In the genomic region with DNA sequence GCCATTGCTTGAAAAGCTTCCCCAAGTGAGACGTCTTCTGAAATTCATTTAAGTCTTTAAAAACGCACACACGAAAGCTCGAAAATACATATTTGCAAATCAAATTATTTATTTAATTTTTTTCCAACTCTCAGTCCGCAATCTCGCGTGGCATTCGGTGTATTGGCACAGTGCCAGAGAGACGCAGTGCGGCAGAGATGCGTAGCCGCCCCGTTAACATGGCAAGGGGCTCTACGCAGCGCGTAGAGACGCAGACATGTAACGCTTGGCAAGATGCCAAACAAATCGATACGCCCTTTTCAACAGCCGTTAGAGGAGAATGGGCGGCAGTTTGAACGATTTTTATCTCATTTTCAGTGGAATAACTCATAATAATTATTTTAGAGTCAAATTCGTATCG, we compare ENCODE assay signal across 3 worm cellular contexts.
A peak's percentile ranks its signal among the peaks of the same experiment; 100 is the strongest.
TF ChIP-seq lines count a peak whose summit lies in the region.

A gene (minus strand): TSS at position 37 of the 400 bp plus-strand sequence.
A gene (plus strand): TSS at position 383 of the 400 bp plus-strand sequence.

TF ChIP-seq in whole organism, L1 larva, 84 proteins besides CTCF, POLR2A, EP300 and RAD21 (continued from another document and continues in another):
- TF ChIP-seq ceh-63 (GFP tag; optimal IDR thresholded peaks at IDR 0.05; lab: Kevin White, UChicago) (peak; percentile 56), pqm-1 (tag; optimal IDR thresholded peaks at IDR 0.05; lab: Kevin White, UChicago) (peak; percentile 27), unc-30 (tag; optimal IDR thresholded peaks at IDR 0.05; lab: Kevin White, UChicago) (peak; percentile 55), hpl-2 (GFP tag; optimal IDR thresholded peaks at IDR 0.05; lab: Kevin White, UChicago) (peak; percentile 95), swsn-7 (tag; optimal IDR thresholded peaks at IDR 0.05; lab: Kevin White, UChicago) (peak; percentile 99), hlh-4 (tag; optimal IDR thresholded peaks at IDR 0.05; lab: Kevin White, UChicago) (peak; percentile 53), sptf-1 (tag; optimal IDR thresholded peaks at IDR 0.05; lab: Kevin White, UChicago) (no peak), ceh-8 (GFP tag; optimal IDR thresholded peaks at IDR 0.05; lab: Kevin White, UChicago) (peak; percentile 96), Y116A8C.19 (tag; optimal IDR thresholded peaks at IDR 0.05; lab: Kevin White, UChicago; ENCODE audit: borderline replicate concordance) (peak; percentile 51), mab-9 (GFP tag; IDR thresholded peaks at IDR 0.05; lab: Robert Waterston, UW) (peak; percentile 98), fkh-4 (tag; optimal IDR thresholded peaks at IDR 0.05; lab: Kevin White, UChicago; ENCODE audit: borderline replicate concordance) (peak; percentile 88), nhr-28 (tag; optimal IDR thresholded peaks at IDR 0.05; lab: Kevin White, UChicago) (peak; percentile 81), skn-1 (tag; optimal IDR thresholded peaks at IDR 0.05; lab: Kevin White, UChicago) (peak; percentile 94), grh-1 (GFP tag; IDR thresholded peaks at IDR 0.05; lab: Robert Waterston, UW) (peak; percentile 98), nhr-84 (tag; optimal IDR thresholded peaks at IDR 0.05; lab: Kevin White, UChicago) (peak; percentile 1), nhr-19 (GFP tag; conservative IDR thresholded peaks at IDR 0.05; lab: Robert Waterston, UW) (peak; percentile 99), elt-2 (tag; optimal IDR thresholded peaks at IDR 0.05; lab: Kevin White, UChicago) (peak; percentile 98), aly-2 (tag; optimal IDR thresholded peaks at IDR 0.05; lab: Kevin White, UChicago) (peak; percentile 95), fos-1 (tag; optimal IDR thresholded peaks at IDR 0.05; lab: Kevin White, UChicago) (peak; percentile 94), rnt-1 (tag; optimal IDR thresholded peaks at IDR 0.05; lab: Kevin White, UChicago) (peak; percentile 98), nhr-20 (tag; optimal IDR thresholded peaks at IDR 0.05; lab: Kevin White, UChicago) (peak; percentile 99), blmp-1 (tag; optimal IDR thresholded peaks at IDR 0.05; lab: Kevin White, UChicago) (no peak), C16A3.4 (tag; optimal IDR thresholded peaks at IDR 0.05; lab: Kevin White, UChicago) (peak; percentile 98), lin-13 (GFP tag; optimal IDR thresholded peaks at IDR 0.05; lab: Kevin White, UChicago) (peak; percentile 99), pag-3 (tag; optimal IDR thresholded peaks at IDR 0.05; lab: Kevin White, UChicago; ENCODE audit: borderline replicate concordance, insufficient read depth) (peak; percentile 38), ceh-88 (GFP tag; IDR thresholded peaks at IDR 0.05; lab: Robert Waterston, UW) (peak; percentile 95), efl-1 (optimal IDR thresholded peaks at IDR 0.05; lab: Kevin White, UChicago) (peak; percentile 95 to 96), efl-1 (GFP tag; optimal IDR thresholded peaks at IDR 0.05 in 1 of 2; lab: Kevin White, UChicago) (peak; percentile 89 to 99), unc-98 (GFP tag; IDR thresholded peaks at IDR 0.05; lab: Robert Waterston, UW) (peak; percentile 95), snpc-4 (tag; optimal IDR thresholded peaks at IDR 0.05; lab: Kevin White, UChicago) (peak; percentile 91), mdl-1 (tag; optimal IDR thresholded peaks at IDR 0.05; lab: Kevin White, UChicago) (peak in 1 of 2 experiments; percentile 90), lsy-2 (tag; optimal IDR thresholded peaks at IDR 0.05; lab: Kevin White, UChicago) (peak; percentile 97), jun-1 (tag; optimal IDR thresholded peaks at IDR 0.05; lab: Kevin White, UChicago) (peak; percentile 98), F16B12.6 (tag; optimal IDR thresholded peaks at IDR 0.05; lab: Kevin White, UChicago) (peak; percentile 100), lin-14 (GFP tag; optimal IDR thresholded peaks at IDR 0.05; lab: Kevin White, UChicago) (peak; percentile 99), lin-39 (tag; optimal IDR thresholded peaks at IDR 0.05; lab: Kevin White, UChicago) (peak; percentile 92), C34B4.2 (tag; optimal IDR thresholded peaks at IDR 0.05; lab: Kevin White, UChicago) (peak; percentile 90), lin-35 (GFP tag; optimal IDR thresholded peaks at IDR 0.05; lab: Kevin White, UChicago) (peak; percentile 94 to 97), pax-3 (tag; optimal IDR thresholded peaks at IDR 0.05; lab: Kevin White, UChicago) (peak; percentile 98), elt-3 (tag; optimal IDR thresholded peaks at IDR 0.05; lab: Kevin White, UChicago) (peak in 3 of 6 experiments; percentile 94 to 98 (median 95))

TF ChIP-seq in whole organism, L3 larva, 47 proteins besides CTCF, POLR2A, EP300 and RAD21 (continued from another document):
- TF ChIP-seq ztf-4 (tag; optimal IDR thresholded peaks at IDR 0.05; lab: Kevin White, UChicago) (peak; percentile 90), mdl-1 (tag; optimal IDR thresholded peaks at IDR 0.05; lab: Kevin White, UChicago) (peak; percentile 38), nhr-237 (tag; optimal IDR thresholded peaks at IDR 0.05; lab: Kevin White, UChicago) (peak; percentile 33), lin-15B (tag; optimal IDR thresholded peaks at IDR 0.05; lab: Kevin White, UChicago) (peak; percentile 98), fkh-2 (tag; optimal IDR thresholded peaks at IDR 0.05; lab: Kevin White, UChicago) (no peak), pha-4 (tag; optimal IDR thresholded peaks at IDR 0.05; lab: Kevin White, UChicago) (peak; percentile 99), ceh-82 (tag; optimal IDR thresholded peaks at IDR 0.05; lab: Kevin White, UChicago) (peak; percentile 95), ceh-28 (tag; optimal IDR thresholded peaks at IDR 0.05; lab: Kevin White, UChicago) (peak; percentile 99), nhr-77 (tag; optimal IDR thresholded peaks at IDR 0.05; lab: Kevin White, UChicago) (peak; percentile 92), zag-1 (tag; optimal IDR thresholded peaks at IDR 0.05; lab: Kevin White, UChicago) (peak; percentile 80), sea-2 (GFP tag; optimal IDR thresholded peaks at IDR 0.05; lab: Kevin White, UChicago) (peak; percentile 95), fkh-10 (GFP tag; optimal IDR thresholded peaks at IDR 0.05; lab: Kevin White, UChicago) (peak; percentile 99), ceh-9 (tag; optimal IDR thresholded peaks at IDR 0.05; lab: Kevin White, UChicago) (no peak), elt-1 (tag; optimal IDR thresholded peaks at IDR 0.05; lab: Kevin White, UChicago) (peak; percentile 82), skn-1 (tag; optimal IDR thresholded peaks at IDR 0.05; lab: Kevin White, UChicago) (peak; percentile 94), aly-2 (tag; optimal IDR thresholded peaks at IDR 0.05; lab: Kevin White, UChicago) (peak; percentile 81), ZK546.5 (tag; optimal IDR thresholded peaks at IDR 0.05; lab: Kevin White, UChicago) (peak; percentile 75), lin-39 (tag; optimal IDR thresholded peaks at IDR 0.05; lab: Kevin White, UChicago) (peak; percentile 97), nfya-1 (tag; optimal IDR thresholded peaks at IDR 0.05; lab: Kevin White, UChicago; ENCODE audit: insufficient read depth) (peak; percentile 99), eor-1 (tag; optimal IDR thresholded peaks at IDR 0.05; lab: Kevin White, UChicago) (peak in 1 of 2 experiments; percentile 69), daf-12 (tag; optimal IDR thresholded peaks at IDR 0.05; lab: Kevin White, UChicago) (peak; percentile 66), tbx-2 (tag; optimal IDR thresholded peaks at IDR 0.05; lab: Kevin White, UChicago) (peak; percentile 97), egl-5 (tag; optimal IDR thresholded peaks at IDR 0.05; lab: Kevin White, UChicago) (peak; percentile 81), unc-62 (GFP tag; optimal IDR thresholded peaks at IDR 0.05; lab: Kevin White, UChicago) (peak; percentile 94), hmg-11 (tag; optimal IDR thresholded peaks at IDR 0.05; lab: Kevin White, UChicago) (peak; percentile 94), R02D3.7 (tag; optimal IDR thresholded peaks at IDR 0.05; lab: Kevin White, UChicago) (peak; percentile 94), nhr-25 (tag; optimal IDR thresholded peaks at IDR 0.05; lab: Kevin White, UChicago) (peak; percentile 100), lsy-12 (tag; optimal IDR thresholded peaks at IDR 0.05; lab: Kevin White, UChicago) (peak; percentile 98), nhr-11 (tag; optimal IDR thresholded peaks at IDR 0.05; lab: Kevin White, UChicago) (peak; percentile 95)

TF ChIP-seq in whole organism, young adult, 124 proteins besides CTCF, POLR2A, EP300 and RAD21 (continued from another document and continues in another):
- TF ChIP-seq madf-6 (GFP tag; IDR thresholded peaks at IDR 0.05; lab: Robert Waterston, UW) (peak; percentile 97), F23B12.7 (tag; optimal IDR thresholded peaks at IDR 0.05; lab: Kevin White, UChicago; ENCODE audit: insufficient read depth) (peak; percentile 95), ztf-25 (GFP tag; IDR thresholded peaks at IDR 0.05; lab: Robert Waterston, UW) (no peak), nfya-2 (GFP tag; IDR thresholded peaks at IDR 0.05; lab: Robert Waterston, UW) (peak; percentile 91; the same call in 1 of the 2 replicates), lsy-27 (tag; optimal IDR thresholded peaks at IDR 0.05; lab: Kevin White, UChicago; ENCODE audit: borderline replicate concordance, insufficient read depth) (peak; percentile 82), F57A8.1 (GFP tag; optimal IDR thresholded peaks at IDR 0.05; lab: Kevin White, UChicago) (peak; percentile 46), Y67H2A.10 (GFP tag; conservative IDR thresholded peaks at IDR 0.05; lab: Robert Waterston, UW) (peak; percentile 90), F10E7.11 (tag; optimal IDR thresholded peaks at IDR 0.05; lab: Kevin White, UChicago) (peak; percentile 58), snpc-3.4 (tag; optimal IDR thresholded peaks at IDR 0.05; lab: Kevin White, UChicago) (peak; percentile 94), dpff-1 (tag; optimal IDR thresholded peaks at IDR 0.05; lab: Kevin White, UChicago) (peak; percentile 90), pha-4 (tag; optimal IDR thresholded peaks at IDR 0.05; lab: Kevin White, UChicago) (peak; percentile 98), lin-54 (GFP tag; optimal IDR thresholded peaks at IDR 0.05; lab: Kevin White, UChicago) (peak; percentile 99), nhr-120 (GFP tag; IDR thresholded peaks at IDR 0.05; lab: Robert Waterston, UW) (peak; percentile 95; the same call in 1 of the 2 replicates), snpc-4 (GFP tag; optimal IDR thresholded peaks at IDR 0.05; lab: Kevin White, UChicago) (peak; percentile 63), snpc-4 (tag; optimal IDR thresholded peaks at IDR 0.05; lab: Kevin White, UChicago) (peak; percentile 83 to 94 (median 86)), ceh-58 (GFP tag; IDR thresholded peaks at IDR 0.05; lab: Robert Waterston, UW) (no peak), aptf-2 (GFP tag; conservative IDR thresholded peaks at IDR 0.05; lab: Robert Waterston, UW) (0 out of 2 replicates have a peak, but pooled peaks have one; percentile 14), hlh-12 (tag; optimal IDR thresholded peaks at IDR 0.05; lab: Kevin White, UChicago) (no peak), ama-1 (optimal IDR thresholded peaks at IDR 0.05; lab: Kevin White, UChicago) (no peak), ama-1 (GFP tag; optimal IDR thresholded peaks at IDR 0.05; lab: Kevin White, UChicago) (peak in 1 of 2 experiments; percentile 35), xnd-1 (tag; optimal IDR thresholded peaks at IDR 0.05; lab: Kevin White, UChicago) (peak; percentile 88), F22D6.2 (tag; optimal IDR thresholded peaks at IDR 0.05; lab: Kevin White, UChicago) (peak; percentile 95), let-526 (GFP tag; IDR thresholded peaks at IDR 0.05; lab: Robert Waterston, UW) (peak; percentile 97), somi-1 (GFP tag; optimal IDR thresholded peaks at IDR 0.05; lab: Kevin White, UChicago) (peak; percentile 98), cebp-2 (GFP tag; IDR thresholded peaks at IDR 0.05; lab: Robert Waterston, UW) (peak; percentile 92; the same call in 1 of the 2 replicates), nhr-80 (tag; optimal IDR thresholded peaks at IDR 0.05; lab: Kevin White, UChicago) (peak; percentile 85), lsl-1 (GFP tag; optimal IDR thresholded peaks at IDR 0.05; lab: Kevin White, UChicago) (peak; percentile 94), F55B11.4 (tag; optimal IDR thresholded peaks at IDR 0.05; lab: Kevin White, UChicago; ENCODE audit: borderline replicate concordance, insufficient read depth) (no peak), mel-28 (tag; optimal IDR thresholded peaks at IDR 0.05; lab: Kevin White, UChicago; ENCODE audit: borderline replicate concordance) (peak; percentile 85), B0035.1 (tag; optimal IDR thresholded peaks at IDR 0.05; lab: Kevin White, UChicago) (peak; percentile 91), hlh-26 (GFP tag; conservative IDR thresholded peaks at IDR 0.05; lab: Robert Waterston, UW) (no peak), K12H6.12 (tag; optimal IDR thresholded peaks at IDR 0.05; lab: Kevin White, UChicago) (peak; percentile 99), attf-5 (GFP tag; optimal IDR thresholded peaks at IDR 0.05; lab: Kevin White, UChicago) (peak; percentile 100), repo-1 (tag; optimal IDR thresholded peaks at IDR 0.05; lab: Kevin White, UChicago) (peak; percentile 99), ztf-26 (tag; optimal IDR thresholded peaks at IDR 0.05; lab: Kevin White, UChicago) (peak; percentile 99), atf-7 (tag; optimal IDR thresholded peaks at IDR 0.05; lab: Kevin White, UChicago) (peak; percentile 99), aptf-3 (GFP tag; IDR thresholded peaks at IDR 0.05; lab: Robert Waterston, UW) (no peak), egrh-3 (GFP tag; IDR thresholded peaks at IDR 0.05; lab: Robert Waterston, UW) (peak; percentile 71), mes-4 (tag; optimal IDR thresholded peaks at IDR 0.05; lab: Kevin White, UChicago) (peak; percentile 71), madf-3 (GFP tag; IDR thresholded peaks at IDR 0.05; lab: Robert Waterston, UW) (peak; percentile 98), sptf-2 (GFP tag; optimal IDR thresholded peaks at IDR 0.05; lab: Kevin White, UChicago) (no peak), unc-62 (GFP tag; optimal IDR thresholded peaks at IDR 0.05; lab: Kevin White, UChicago) (no peak), attf-3 (GFP tag; conservative IDR thresholded peaks at IDR 0.05; lab: Robert Waterston, UW) (peak; percentile 78), Y53G8AR.9 (GFP tag; conservative IDR thresholded peaks at IDR 0.05; lab: Robert Waterston, UW) (peak; percentile 100), nfyb-1 (GFP tag; IDR thresholded peaks at IDR 0.05; lab: Robert Waterston, UW) (peak; percentile 99), bed-1 (GFP tag; IDR thresholded peaks at IDR 0.05; lab: Robert Waterston, UW) (peak; percentile 70; the same call in 1 of the 2 replicates), ceh-27 (GFP tag; optimal IDR thresholded peaks at IDR 0.05; lab: Kevin White, UChicago) (peak; percentile 99), akir-1 (GFP tag; optimal IDR thresholded peaks at IDR 0.05; lab: Kevin White, UChicago) (peak; percentile 80), rec-8 (tag; optimal IDR thresholded peaks at IDR 0.05; lab: Kevin White, UChicago) (peak; percentile 41 to 75), nfya-1 (tag; optimal IDR thresholded peaks at IDR 0.05; lab: Kevin White, UChicago; ENCODE audit: borderline replicate concordance, insufficient read depth) (no peak), F57C9.4 (tag; optimal IDR thresholded peaks at IDR 0.05; lab: Kevin White, UChicago) (peak; percentile 87), F33H1.4 (GFP tag; IDR thresholded peaks at IDR 0.05; lab: Robert Waterston, UW) (peak; percentile 91), Y56A3A.18 (GFP tag; IDR thresholded peaks at IDR 0.05; lab: Robert Waterston, UW) (peak; percentile 95), tbx-9 (tag; optimal IDR thresholded peaks at IDR 0.05; lab: Kevin White, UChicago; ENCODE audit: borderline replicate concordance) (no peak), efl-1 (GFP tag; optimal IDR thresholded peaks at IDR 0.05; lab: Kevin White, UChicago) (peak; percentile 86), lin-35 (GFP tag; optimal IDR thresholded peaks at IDR 0.05; lab: Kevin White, UChicago) (peak in 2 of 3 experiments; percentile 85 to 96), D2030.7 (GFP tag; IDR thresholded peaks at IDR 0.05; lab: Robert Waterston, UW) (peak; percentile 100), sdz-38 (tag; optimal IDR thresholded peaks at IDR 0.05; lab: Kevin White, UChicago) (no peak), athp-1 (tag; optimal IDR thresholded peaks at IDR 0.05; lab: Kevin White, UChicago) (peak; percentile 100), Y95B8A.8 (GFP tag; IDR thresholded peaks at IDR 0.05; lab: Robert Waterston, UW) (peak; percentile 99), madf-10 (tag; optimal IDR thresholded peaks at IDR 0.05; lab: Kevin White, UChicago) (peak; percentile 94), B0019.2 (GFP tag; conservative IDR thresholded peaks at IDR 0.05; lab: Robert Waterston, UW) (peak; percentile 94)
